Fruit fly (Drosophila melanogaster) whole organism, embryonic: ENCODE data around the gene Ttc26.
A peak's percentile ranks its signal among the peaks of the same experiment; 100 is the strongest.

Experiments
- Adf1 ChIP-seq: fragments of 200-800 bp; sonication (Bioruptor generic); IDR thresholded peaks from 2 replicates; pipeline ENCODE4 v1.3.6; 2022; ENCODE audit warnings: missing biosample characterization, missing genetic modification characterization
- Asciz ChIP-seq: fragments of 200-800 bp; sonication (Bioruptor generic); optimal IDR thresholded peaks from 2 replicates; lab custom pipeline; 2017; ENCODE audit warnings: missing biosample characterization, mild to moderate bottlenecking, missing genetic modification characterization, missing genetic modification reagents
- Awh ChIP-seq: fragments of 200-800 bp; sonication (Bioruptor generic); IDR thresholded peaks from 2 replicates; pipeline ENCODE4, ENCODE4 v1.3.6; 2022; ENCODE audit warnings: missing biosample characterization, missing genetic modification characterization
- C15 ChIP-seq: fragments of 200-800 bp; sonication (Bioruptor generic); IDR thresholded peaks from 3 replicates; pipeline ENCODE4 v1.3.6; 2022; ENCODE audit warnings: missing biosample characterization, missing genetic modification characterization
- CG11085 ChIP-seq: fragments of 200-800 bp; sonication (Bioruptor generic); IDR thresholded peaks from 2 replicates; pipeline ENCODE4 v1.3.6; 2022; ENCODE audit warnings: missing biosample characterization, missing genetic modification characterization
- CG12071 ChIP-seq: fragments of 200-800 bp; sonication (Bioruptor generic); optimal IDR thresholded peaks from 3 replicates; lab custom pipeline; 2018; ENCODE audit warnings: missing biosample characterization, mild to moderate bottlenecking, missing genetic modification characterization
- CG12391 ChIP-seq: fragments of 200-800 bp; sonication (Bioruptor generic); optimal IDR thresholded peaks from 3 replicates; lab custom pipeline; 2018; ENCODE audit warnings: missing biosample characterization, mild to moderate bottlenecking, missing genetic modification characterization, moderate library complexity
- CG14050 ChIP-seq: fragments of 200-800 bp; sonication (Bioruptor generic); IDR thresholded peaks from 3 replicates; pipeline ENCODE4 v1.3.6; 2022; ENCODE audit warnings: missing biosample characterization, missing genetic modification characterization
- CG14667 ChIP-seq: fragments of 200-800 bp; sonication (Bioruptor generic); IDR thresholded peaks from 2 replicates; pipeline ENCODE4 v1.3.6; 2022; ENCODE audit warnings: missing biosample characterization, missing genetic modification characterization
- CG15073 ChIP-seq: fragments of 200-800 bp; sonication (Bioruptor generic); optimal IDR thresholded peaks from 2 replicates; lab custom pipeline; 2016; ENCODE audit warnings: missing biosample characterization, missing genetic modification characterization
- CG2678 ChIP-seq: fragments of 200-800 bp; sonication (Bioruptor generic); optimal IDR thresholded peaks from 3 replicates; lab custom pipeline; 2019; ENCODE audit warnings: missing biosample characterization, mild to moderate bottlenecking, missing genetic modification characterization, moderate library complexity
- CG33557 ChIP-seq: fragments of 200-800 bp; sonication (Bioruptor generic); optimal IDR thresholded peaks from 2 replicates; lab custom pipeline; 2019; ENCODE audit warnings: missing biosample characterization, mild to moderate bottlenecking, missing genetic modification characterization, moderate library complexity
- CG34422 ChIP-seq: fragments of 200-800 bp; sonication (Bioruptor generic); IDR thresholded peaks from 3 replicates; pipeline ENCODE4 v1.3.6; 2022; ENCODE audit warnings: missing biosample characterization, missing genetic modification characterization
- CG8359 ChIP-seq: fragments of 200-800 bp; sonication (Bioruptor generic); optimal IDR thresholded peaks from 2 replicates; lab custom pipeline; 2017; ENCODE audit warnings: missing biosample characterization, mild to moderate bottlenecking, missing genetic modification characterization, borderline replicate concordance
- CG8765 ChIP-seq: fragments of 200-800 bp; sonication (Bioruptor generic); IDR thresholded peaks from 2 replicates; pipeline ENCODE4 v1.3.6; 2022; ENCODE audit warnings: missing biosample characterization, missing genetic modification characterization
- CTCF ChIP-seq: fragments of 200-800 bp; sonication (Bioruptor generic); optimal IDR thresholded peaks from 2 replicates; lab custom pipeline; 2017; ENCODE audit warnings: missing biosample characterization, mild to moderate bottlenecking, missing genetic modification characterization, moderate library complexity
- CoRest ChIP-seq: fragments of 200-800 bp; sonication (Bioruptor generic); optimal IDR thresholded peaks from 3 replicates; lab custom pipeline; 2018; ENCODE audit warnings: missing biosample characterization, mild to moderate bottlenecking, missing genetic modification characterization, moderate library complexity
- CrebB ChIP-seq: fragments of 200-800 bp; sonication (Bioruptor generic); optimal IDR thresholded peaks from 3 replicates; lab custom pipeline; 2018; ENCODE audit warnings: missing biosample characterization, mild to moderate bottlenecking, missing genetic modification characterization
- Deaf1 ChIP-seq: fragments of 200-800 bp; optimal IDR thresholded peaks from 3 replicates; lab custom pipeline; 2019; ENCODE audit warnings: missing biosample characterization, mild to moderate bottlenecking, missing genetic modification characterization, moderate library complexity
- Dip3 ChIP-seq: fragments of 200-800 bp; sonication (Bioruptor generic); optimal IDR thresholded peaks from 3 replicates; lab custom pipeline; 2016; ENCODE audit warnings: missing biosample characterization, missing genetic modification characterization
- Elba2 ChIP-seq: fragments of 200-800 bp; sonication (Bioruptor generic); optimal IDR thresholded peaks from 3 replicates; lab custom pipeline; 2016; ENCODE audit warnings: missing biosample characterization, missing genetic modification characterization
- Hand ChIP-seq: fragments of 200-800 bp; sonication (Bioruptor generic); optimal IDR thresholded peaks from 2 replicates; lab custom pipeline; 2017; ENCODE audit warnings: mild to moderate bottlenecking, missing biosample characterization, missing genetic modification reagents, missing genetic modification characterization
- Mad ChIP-seq: fragments of 200-800 bp; sonication (Bioruptor generic); optimal IDR thresholded peaks from 2 replicates; lab custom pipeline; 2016; ENCODE audit warnings: missing biosample characterization, missing genetic modification characterization
- Optix ChIP-seq: fragments of 200-800 bp; sonication (Bioruptor generic); IDR thresholded peaks from 3 replicates; pipeline ENCODE4 v1.3.6; 2022; ENCODE audit warnings: missing biosample characterization, missing genetic modification characterization
- Poxn ChIP-seq: fragments of 200-800 bp; sonication (Bioruptor generic); IDR thresholded peaks from 2 replicates; pipeline ENCODE4 v1.3.6; 2022; ENCODE audit warnings: missing biosample characterization, missing genetic modification characterization
- Rfx ChIP-seq: fragments of 200-800 bp; sonication (Bioruptor generic); IDR thresholded peaks from 2 replicates; pipeline ENCODE4 v1.3.6; 2022; ENCODE audit warnings: missing biosample characterization, missing genetic modification characterization
- Scr ChIP-seq: fragments of 200-800 bp; sonication (Bioruptor generic); IDR thresholded peaks from 2 replicates; pipeline ENCODE4 v1.3.6; 2022; ENCODE audit warnings: missing biosample characterization, missing genetic modification characterization; ENCODE audit not compliant: partially characterized antibody
- ash1 ChIP-seq: fragments of 200-800 bp; sonication (Bioruptor generic); optimal IDR thresholded peaks from 2 replicates; lab custom pipeline; 2018; ENCODE audit warnings: missing biosample characterization, mild to moderate bottlenecking, missing genetic modification characterization
- dati ChIP-seq: fragments of 200-800 bp; sonication (Bioruptor generic); IDR thresholded peaks from 2 replicates; pipeline ENCODE4 v1.3.6; 2022; ENCODE audit warnings: missing biosample characterization, missing genetic modification characterization
- dpn ChIP-seq, 2 experiments: fragments of 200-800 bp; sonication (Bioruptor generic); optimal IDR thresholded peaks; 3 replicates each; lab custom pipeline; 2016; ENCODE audit warnings: missing biosample characterization in 2 of 2, missing genetic modification characterization in 2 of 2
- exex ChIP-seq: fragments of 200-800 bp; sonication (Bioruptor generic); optimal IDR thresholded peaks from 4 replicates; lab custom pipeline; 2018; ENCODE audit warnings: missing biosample characterization, mild to moderate bottlenecking, missing genetic modification characterization, moderate library complexity
- eyg ChIP-seq: fragments of 200-800 bp; sonication (Bioruptor generic); optimal IDR thresholded peaks from 3 replicates; lab custom pipeline; 2016; ENCODE audit warnings: missing biosample characterization, missing genetic modification characterization
- gcm ChIP-seq: fragments of 200-800 bp; sonication (Bioruptor generic); optimal IDR thresholded peaks from 2 replicates; lab custom pipeline; 2019; ENCODE audit warnings: missing biosample characterization, mild to moderate bottlenecking, missing genetic modification characterization, moderate library complexity
- gem ChIP-seq: fragments of 200-800 bp; sonication (Bioruptor generic); optimal IDR thresholded peaks from 2 replicates; lab custom pipeline; 2019; ENCODE audit warnings: missing biosample characterization, mild to moderate bottlenecking, missing genetic modification characterization, moderate library complexity
- gro ChIP-seq: fragments of 200-800 bp; sonication (Bioruptor generic); optimal IDR thresholded peaks from 2 replicates; lab custom pipeline; 2016; ENCODE audit warnings: missing biosample characterization, missing genetic modification characterization
- hb ChIP-seq: fragments of 200-800 bp; sonication (Bioruptor generic); IDR thresholded peaks from 3 replicates; pipeline ENCODE4 v1.3.6; 2022; ENCODE audit warnings: missing biosample characterization, missing genetic modification characterization; ENCODE audit not compliant: partially characterized antibody
- kah ChIP-seq: fragments of 200-800 bp; sonication (Bioruptor generic); optimal IDR thresholded peaks from 2 replicates; lab custom pipeline; 2018; ENCODE audit warnings: missing biosample characterization, mild to moderate bottlenecking, missing genetic modification characterization
- lmd ChIP-seq: fragments of 200-800 bp; sonication (Bioruptor generic); IDR thresholded peaks from 2 replicates; pipeline ENCODE4 v1.3.6; 2022; ENCODE audit warnings: missing biosample characterization, missing genetic modification characterization
- mld ChIP-seq: fragments of 200-800 bp; sonication (Bioruptor generic); IDR thresholded peaks from 3 replicates; pipeline ENCODE4 v1.3.6; 2022; ENCODE audit warnings: missing biosample characterization, missing genetic modification characterization; ENCODE audit not compliant: partially characterized antibody
- oc ChIP-seq: fragments of 200-800 bp; sonication (Bioruptor generic); optimal IDR thresholded peaks from 2 replicates; lab custom pipeline; 2018; ENCODE audit warnings: missing biosample characterization, mild to moderate bottlenecking, missing genetic modification characterization, moderate library complexity
- org-1 ChIP-seq: fragments of 200-800 bp; sonication (Bioruptor generic); optimal IDR thresholded peaks from 2 replicates; lab custom pipeline; 2017; ENCODE audit warnings: missing biosample characterization, missing genetic modification characterization
- repo ChIP-seq: fragments of 200-800 bp; sonication (Bioruptor generic); optimal IDR thresholded peaks from 2 replicates; lab custom pipeline; 2016; ENCODE audit warnings: missing biosample characterization, missing genetic modification characterization
- row ChIP-seq: fragments of 200-800 bp; sonication (Bioruptor generic); IDR thresholded peaks from 3 replicates; pipeline ENCODE4 v1.3.6; 2022; ENCODE audit warnings: missing biosample characterization, missing genetic modification characterization
- salm ChIP-seq: fragments of 200-800 bp; sonication (Bioruptor generic); optimal IDR thresholded peaks from 2 replicates; lab custom pipeline; 2018; ENCODE audit warnings: missing biosample characterization, mild to moderate bottlenecking, missing genetic modification characterization
- schlank ChIP-seq: fragments of 200-800 bp; sonication (Bioruptor generic); optimal IDR thresholded peaks from 2 replicates; lab custom pipeline; 2018; ENCODE audit warnings: missing biosample characterization, mild to moderate bottlenecking, missing genetic modification characterization
- tll ChIP-seq, 2 experiments: fragments of 200-800 bp in 1 of 2; fragments of >200 bp in 1 of 2; sonication (Bioruptor generic) in 1 of 2; optimal IDR thresholded peaks; 2 replicates each; lab custom pipeline; 2017 to 2019; ENCODE audit warnings: missing biosample characterization in 2 of 2, missing genetic modification characterization in 2 of 2, mild to moderate bottlenecking in 1 of 2, moderate library complexity in 1 of 2
- vvl ChIP-seq: fragments of 200-800 bp; sonication (Bioruptor generic); IDR thresholded peaks from 2 replicates; pipeline ENCODE4 v1.3.6; 2022; ENCODE audit warnings: missing biosample characterization, missing genetic modification characterization
- wdn ChIP-seq: fragments of 200-800 bp; sonication (Bioruptor generic); IDR thresholded peaks from 2 replicates; pipeline ENCODE4 v1.3.6; 2022; ENCODE audit warnings: missing biosample characterization, missing genetic modification characterization
- wor ChIP-seq: fragments of 200-800 bp; sonication (Bioruptor generic); IDR thresholded peaks from 2 replicates; pipeline ENCODE4 v1.3.6; 2022; ENCODE audit warnings: missing biosample characterization, missing genetic modification characterization

Gene Ttc26

dm6 chr3R:15793372-15793802 lies 19.2 kb downstream of the Ttc26 start, which contains the start of gene nsl1 (continued):
- no peak for TF ChIP-seq eyg (GFP tag; lab: Kevin White, UChicago)
- 0 out of 2 replicates have a peak, but pooled peaks have one; percentile 11 for TF ChIP-seq CG14667
- no peak for TF ChIP-seq Dip3 (GFP tag; lab: Kevin White, UChicago)
- no peak for TF ChIP-seq salm (tag; lab: Kevin White, UChicago)
- TF ChIP-seq CG12391 = peak; percentile 54
- TF ChIP-seq CG15073 (GFP tag; lab: Kevin White, UChicago) = no peak
- peak; percentile 33 for TF ChIP-seq gem
- TF ChIP-seq kah (GFP tag; lab: Kevin White, UChicago) = no peak
- TF ChIP-seq schlank = no peak
- peak; percentile 69; the same call in 1 of the 2 replicates for TF ChIP-seq vvl
- TF ChIP-seq Asciz (GFP tag; lab: Kevin White, UChicago) = no peak
- TF ChIP-seq CG33557 (GFP tag; lab: Kevin White, UChicago) = peak; percentile 42
- no peak for TF ChIP-seq repo (GFP tag; lab: Kevin White, UChicago)
- peak in 1 of 2 experiments; percentile 37 for TF ChIP-seq dpn (GFP tag; optimal IDR thresholded peaks at IDR 0.05; lab: Kevin White, UChicago)
- 0 out of 3 replicates have a peak, but pooled peaks have one; percentile 7 for TF ChIP-seq C15 (GFP tag; lab: Robert Waterston, UW)
- TF ChIP-seq lmd (GFP tag; lab: Robert Waterston, UW) = peak; percentile 49; the same call in 1 of the 2 replicates
- TF ChIP-seq CG2678 = peak; percentile 17
- TF ChIP-seq row (GFP tag; lab: Robert Waterston, UW) = peak; percentile 71
- no peak; the same call in 2 of the 3 replicates for TF ChIP-seq CG34422 (GFP tag; lab: Robert Waterston, UW)
- TF ChIP-seq org-1 (GFP tag; lab: Kevin White, UChicago) = no peak
- peak; percentile 78 for TF ChIP-seq Deaf1
- TF ChIP-seq CoRest (tag; lab: Kevin White, UChicago) = peak; percentile 31
- TF ChIP-seq CG8765 (GFP tag; lab: Robert Waterston, UW) = peak; percentile 69
- peak; percentile 56; the same call in 1 of the 2 replicates for TF ChIP-seq Rfx (GFP tag; lab: Robert Waterston, UW)
- TF ChIP-seq CrebB (tag; lab: Kevin White, UChicago) = no peak
- TF ChIP-seq mld (GFP tag; lab: Robert Waterston, UW) = peak; percentile 90
- TF ChIP-seq Hand = no peak
- TF ChIP-seq gcm (GFP tag; lab: Kevin White, UChicago) = peak; percentile 14
- TF ChIP-seq Awh (GFP tag; lab: Robert Waterston, UW) = peak; percentile 24; the same call in 1 of the 2 replicates
- no peak for TF ChIP-seq CG11085 (GFP tag; lab: Robert Waterston, UW)
- TF ChIP-seq Poxn = no peak
- no peak for TF ChIP-seq gro (GFP tag; lab: Kevin White, UChicago)
- peak in 1 of 2 experiments; percentile 53 for TF ChIP-seq tll (GFP tag; optimal IDR thresholded peaks at IDR 0.05; lab: Kevin White, UChicago)
- no peak for TF ChIP-seq ash1
- TF ChIP-seq CG8359 = no peak
- TF ChIP-seq hb (GFP tag; lab: Robert Waterston, UW) = peak; percentile 97
- peak; percentile 81 for TF ChIP-seq Adf1 (GFP tag; lab: Robert Waterston, UW)
- no peak for TF ChIP-seq exex (tag; lab: Kevin White, UChicago)
- TF ChIP-seq dati (GFP tag; lab: Robert Waterston, UW) = no peak
- TF ChIP-seq Mad (GFP tag; lab: Kevin White, UChicago) = no peak
- 0 out of 3 replicates have a peak, but pooled peaks have one; percentile 14 for TF ChIP-seq CG14050 (GFP tag; lab: Robert Waterston, UW)
- 0 out of 2 replicates have a peak, but pooled peaks have one; percentile 18 for TF ChIP-seq wor (GFP tag; lab: Robert Waterston, UW)
- peak; percentile 19 for TF ChIP-seq Elba2 (GFP tag; lab: Kevin White, UChicago)
- no peak for TF ChIP-seq oc
- TF ChIP-seq Optix = peak; percentile 41; the same call in 1 of the 3 replicates
- TF ChIP-seq Scr (GFP tag; lab: Robert Waterston, UW) = peak; percentile 98
- TF ChIP-seq wdn = peak; percentile 33; the same call in 1 of the 2 replicates
- peak; percentile 47 for TF ChIP-seq CTCF (GFP tag; lab: Kevin White, UChicago)
- no peak for TF ChIP-seq CG12071
